Fruit fly (Drosophila melanogaster) whole organism, adult: ENCODE results near the gene CG14322.

Source experiments
- CG11617 ChIP-seq: fragments of 200-800 bp; sonication (Bioruptor generic); optimal IDR thresholded peaks from 2 replicates; lab custom pipeline; 2017; ENCODE audit warnings: mild to moderate bottlenecking, missing biosample characterization, missing genetic modification reagents, missing genetic modification characterization
- CG1620 ChIP-seq: fragments of 200-800 bp; sonication (Bioruptor generic); optimal IDR thresholded peaks from 2 replicates; lab custom pipeline; 2016; ENCODE audit warnings: missing biosample characterization, missing genetic modification characterization
- CG7045 ChIP-seq: fragments of 200-800 bp; sonication (Bioruptor generic); optimal IDR thresholded peaks from 2 replicates; lab custom pipeline; 2017; ENCODE audit warnings: missing biosample characterization, mild to moderate bottlenecking, missing genetic modification characterization
- Crg-1 ChIP-seq: fragments of 200-800 bp; sonication (Bioruptor generic); optimal IDR thresholded peaks from 2 replicates; lab custom pipeline; 2016; ENCODE audit warnings: missing biosample characterization, missing genetic modification characterization
- Hr96 ChIP-seq: fragments of 200-800 bp; sonication (Bioruptor generic); optimal IDR thresholded peaks from 2 replicates; lab custom pipeline; 2016; ENCODE audit warnings: missing biosample characterization, missing genetic modification characterization
- Mnt ChIP-seq: fragments of 200-800 bp; sonication (Bioruptor generic); optimal IDR thresholded peaks from 2 replicates; lab custom pipeline; 2016; ENCODE audit warnings: missing biosample characterization, mild to moderate bottlenecking, missing genetic modification characterization
- bab1 ChIP-seq: fragments of 200-800 bp; sonication (Bioruptor generic); optimal IDR thresholded peaks from 3 replicates; lab custom pipeline; 2019; ENCODE audit warnings: missing biosample characterization, mild to moderate bottlenecking, missing genetic modification characterization, moderate library complexity
- cic ChIP-seq: fragments of 200-800 bp; sonication (Bioruptor generic); optimal IDR thresholded peaks from 2 replicates; lab custom pipeline; 2017; ENCODE audit warnings: missing biosample characterization, mild to moderate bottlenecking, missing genetic modification characterization, moderate library complexity
- cnc ChIP-seq, 2 experiments: fragments of >200 bp; optimal IDR thresholded peaks; 2 replicates each; lab custom pipeline; 2017
- kay ChIP-seq: fragments of 200-800 bp; sonication (Bioruptor generic); peaks from one replicate; lab custom pipeline; 2016; ENCODE audit warnings: missing biosample characterization, missing genetic modification characterization, borderline replicate concordance
- ovo ChIP-seq: fragments of 200-800 bp; sonication (Bioruptor generic); optimal IDR thresholded peaks from 2 replicates; lab custom pipeline; 2016; ENCODE audit warnings: missing biosample characterization, missing genetic modification characterization
- tj ChIP-seq: fragments of 200-800 bp; sonication (Bioruptor generic); optimal IDR thresholded peaks from 3 replicates; lab custom pipeline; 2017; ENCODE audit warnings: missing biosample characterization, mild to moderate bottlenecking, missing genetic modification characterization, moderate library complexity
- toe ChIP-seq: fragments of 200-800 bp; sonication (Bioruptor generic); optimal IDR thresholded peaks from 2 replicates; lab custom pipeline; 2016; ENCODE audit warnings: missing biosample characterization, missing genetic modification characterization

- no peak for TF ChIP-seq Hr96 (GFP tag; lab: Kevin White, UChicago)
- no peak for TF ChIP-seq CG7045
- TF ChIP-seq ovo, result no peak
- TF ChIP-seq kay (GFP tag; lab: Kevin White, UChicago), result no peak
- no peak for TF ChIP-seq bab1
- no peak for TF ChIP-seq toe (GFP tag; lab: Kevin White, UChicago)
- no peak for TF ChIP-seq cic (GFP tag; lab: Kevin White, UChicago)
- TF ChIP-seq cnc (optimal IDR thresholded peaks at IDR 0.05; lab: Kevin White, UChicago), result no peak
- no peak for TF ChIP-seq Mnt (GFP tag; lab: Kevin White, UChicago)
- TF ChIP-seq Crg-1 (GFP tag; lab: Kevin White, UChicago), result no peak
- TF ChIP-seq CG11617 (GFP tag; lab: Kevin White, UChicago), result no peak
- TF ChIP-seq tj, result no peak
- no peak for TF ChIP-seq CG1620
Measured at dm6 chr3R:17710900-17711645, 63.6 kb downstream of the CG14322 start.
